Fruit fly (Drosophila melanogaster) whole organism, embryonic: ENCODE measurements around the gene COX7AL2.

Experiments
- Atf6 ChIP-seq: fragments of 200-800 bp; sonication (Bioruptor generic); IDR thresholded peaks from 2 replicates; pipeline ENCODE4 v1.3.6; 2022; ENCODE audit warnings: missing biosample characterization, missing genetic modification characterization
- CG10431 ChIP-seq: fragments of 200-800 bp; sonication (Bioruptor generic); optimal IDR thresholded peaks from 3 replicates; lab custom pipeline; 2018; ENCODE audit warnings: missing biosample characterization, mild to moderate bottlenecking, missing genetic modification characterization
- CG10543 ChIP-seq: fragments of 200-800 bp; sonication (Bioruptor generic); optimal IDR thresholded peaks from 3 replicates; lab custom pipeline; 2017; ENCODE audit warnings: missing biosample characterization, mild to moderate bottlenecking, missing genetic modification characterization, moderate library complexity
- CG12155 ChIP-seq: fragments of 200-800 bp; sonication (Bioruptor generic); optimal IDR thresholded peaks from 3 replicates; lab custom pipeline; 2016; ENCODE audit warnings: missing biosample characterization, missing genetic modification characterization
- CG17829 ChIP-seq: fragments of 200-800 bp; optimal IDR thresholded peaks from 2 replicates; lab custom pipeline; 2019; ENCODE audit warnings: missing biosample characterization, mild to moderate bottlenecking, missing genetic modification characterization, moderate library complexity
- CG1832 ChIP-seq: fragments of 200-800 bp; sonication (Bioruptor generic); optimal IDR thresholded peaks from 2 replicates; lab custom pipeline; 2017; ENCODE audit warnings: missing biosample characterization, mild to moderate bottlenecking, missing genetic modification characterization, inconsistent platforms
- CG18476 ChIP-seq: fragments of 200-800 bp; sonication (Bioruptor generic); optimal IDR thresholded peaks from 2 replicates; lab custom pipeline; 2016; ENCODE audit warnings: missing biosample characterization, mild to moderate bottlenecking, missing genetic modification characterization
- CG34224 ChIP-seq: fragments of 200-800 bp; sonication (Bioruptor generic); IDR thresholded peaks from 3 replicates; pipeline ENCODE4 v1.3.6; 2022; ENCODE audit warnings: missing biosample characterization, missing genetic modification characterization; ENCODE audit not compliant: partially characterized antibody
- CG3995 ChIP-seq: fragments of 200-800 bp; sonication (Bioruptor generic); optimal IDR thresholded peaks from 3 replicates; lab custom pipeline; 2016; ENCODE audit warnings: missing biosample characterization, missing genetic modification characterization
- CG8290 ChIP-seq, 3 experiments: fragments of 200-800 bp; sonication (Bioruptor generic); optimal IDR thresholded peaks; 2 replicates each; lab custom pipeline; 2016 to 2019; ENCODE audit warnings: missing biosample characterization in 3 of 3, missing genetic modification characterization in 3 of 3, mild to moderate bottlenecking in 2 of 3, moderate library complexity in 1 of 3
- CG9437 ChIP-seq: fragments of 200-800 bp; sonication (Bioruptor generic); optimal IDR thresholded peaks from 2 replicates; lab custom pipeline; 2018; ENCODE audit warnings: missing biosample characterization, mild to moderate bottlenecking, missing genetic modification characterization
- CHES-1-like ChIP-seq: fragments of 200-800 bp; sonication (Bioruptor generic); optimal IDR thresholded peaks from 2 replicates; lab custom pipeline; 2016; ENCODE audit warnings: missing biosample characterization, missing genetic modification characterization
- Deaf1 ChIP-seq: fragments of 200-800 bp; optimal IDR thresholded peaks from 3 replicates; lab custom pipeline; 2019; ENCODE audit warnings: missing biosample characterization, mild to moderate bottlenecking, missing genetic modification characterization, moderate library complexity
- Ets65A ChIP-seq: fragments of 200-800 bp; sonication (Bioruptor generic); peaks from one replicate; lab custom pipeline; 2016; ENCODE audit warnings: missing biosample characterization, missing genetic modification characterization
- Hr78 ChIP-seq, 2 experiments: fragments of 200-800 bp in 1 of 2; fragments of >200 bp in 1 of 2; sonication (Bioruptor generic) in 1 of 2; optimal IDR thresholded peaks; 2 replicates each; lab custom pipeline; 2017 to 2019; ENCODE audit warnings: missing biosample characterization in 2 of 2, missing genetic modification characterization in 2 of 2, mild to moderate bottlenecking in 1 of 2, moderate library complexity in 1 of 2
- Lhr ChIP-seq: fragments of 200-800 bp; sonication (Bioruptor generic); optimal IDR thresholded peaks from 3 replicates; lab custom pipeline; 2017; ENCODE audit warnings: mild to moderate bottlenecking, missing biosample characterization, missing genetic modification reagents, missing genetic modification characterization
- MTF-1 ChIP-seq: fragments of 200-800 bp; sonication (Bioruptor generic); optimal IDR thresholded peaks from 2 replicates; lab custom pipeline; 2018; ENCODE audit warnings: missing biosample characterization, mild to moderate bottlenecking, missing genetic modification characterization, borderline replicate concordance
- Meics ChIP-seq: fragments of 200-800 bp; sonication (Bioruptor generic); optimal IDR thresholded peaks from 2 replicates; lab custom pipeline; 2017; ENCODE audit warnings: missing biosample characterization, mild to moderate bottlenecking, missing genetic modification characterization
- Myb ChIP-seq: fragments of 200-800 bp; sonication (Bioruptor generic); optimal IDR thresholded peaks from 2 replicates; lab custom pipeline; 2016; ENCODE audit warnings: missing biosample characterization, missing genetic modification characterization
- Nf-YB ChIP-seq: fragments of 200-800 bp; sonication (Bioruptor generic); optimal IDR thresholded peaks from 3 replicates; lab custom pipeline; 2019; ENCODE audit warnings: missing biosample characterization, mild to moderate bottlenecking, missing genetic modification characterization, moderate library complexity
- Oaz ChIP-seq: fragments of 200-800 bp; sonication (Bioruptor generic); IDR thresholded peaks from 2 replicates; pipeline ENCODE4 v1.3.6; 2022; ENCODE audit warnings: missing biosample characterization, missing genetic modification characterization
- Rfx ChIP-seq: fragments of 200-800 bp; sonication (Bioruptor generic); IDR thresholded peaks from 2 replicates; pipeline ENCODE4 v1.3.6; 2022; ENCODE audit warnings: missing biosample characterization, missing genetic modification characterization
- Rx ChIP-seq: fragments of 200-800 bp; sonication (Bioruptor generic); IDR thresholded peaks from 2 replicates; pipeline ENCODE4 v1.3.6; 2022; ENCODE audit warnings: missing biosample characterization, missing genetic modification characterization
- Sox100B ChIP-seq: fragments of 200-800 bp; sonication (Bioruptor generic); optimal IDR thresholded peaks from 3 replicates; lab custom pipeline; 2018; ENCODE audit warnings: missing biosample characterization, mild to moderate bottlenecking, missing genetic modification characterization
- Trl ChIP-seq, 3 experiments: fragments of >200 bp in 2 of 3; fragments of 200-800 bp in 1 of 3; sonication (Bioruptor generic) in 1 of 3; optimal IDR thresholded peaks; 2 replicates in 1 of 3; 3 replicates in 2 of 3; lab custom pipeline; 2016 to 2017; ENCODE audit warnings: missing biosample characterization in 1 of 3, missing genetic modification characterization in 1 of 3
- ab ChIP-seq: fragments of 200-800 bp; sonication (Bioruptor generic); optimal IDR thresholded peaks from 2 replicates; lab custom pipeline; 2016; ENCODE audit warnings: missing biosample characterization, missing genetic modification characterization
- abd-A ChIP-seq: fragments of 200-800 bp; sonication (Bioruptor generic); optimal IDR thresholded peaks from 3 replicates; lab custom pipeline; 2019; ENCODE audit warnings: missing biosample characterization, mild to moderate bottlenecking, missing genetic modification characterization, moderate library complexity
- ato ChIP-seq: fragments of 200-800 bp; sonication (Bioruptor generic); IDR thresholded peaks from 2 replicates; pipeline ENCODE4 v1.3.6; 2022; ENCODE audit warnings: missing biosample characterization, missing genetic modification characterization; ENCODE audit not compliant: partially characterized antibody
- az2 ChIP-seq: fragments of 200-800 bp; sonication (Bioruptor generic); optimal IDR thresholded peaks from 3 replicates; lab custom pipeline; 2016; ENCODE audit warnings: missing biosample characterization, missing genetic modification characterization
- bsh ChIP-seq, 2 experiments: fragments of 200-800 bp; sonication (Bioruptor generic); optimal IDR thresholded peaks; 2 replicates each; lab custom pipeline; 2017 to 2018; ENCODE audit warnings: mild to moderate bottlenecking in 2 of 2, missing biosample characterization in 2 of 2, missing genetic modification characterization in 2 of 2, moderate library complexity in 1 of 2
- chm ChIP-seq: fragments of 200-800 bp; sonication (Bioruptor generic); IDR thresholded peaks from 2 replicates; pipeline ENCODE4 v1.3.6; 2022; ENCODE audit warnings: missing biosample characterization, missing genetic modification characterization
- cwo ChIP-seq: fragments of 200-800 bp; sonication (Bioruptor generic); optimal IDR thresholded peaks from 3 replicates; lab custom pipeline; 2017; ENCODE audit warnings: missing biosample characterization, missing genetic modification characterization, mild to moderate bottlenecking, moderate library complexity, missing genetic modification reagents
- kah ChIP-seq: fragments of 200-800 bp; sonication (Bioruptor generic); optimal IDR thresholded peaks from 2 replicates; lab custom pipeline; 2018; ENCODE audit warnings: missing biosample characterization, mild to moderate bottlenecking, missing genetic modification characterization
- kay ChIP-seq: fragments of 200-800 bp; sonication (Bioruptor generic); optimal IDR thresholded peaks from 2 replicates; lab custom pipeline; 2016; ENCODE audit warnings: missing biosample characterization, missing genetic modification characterization
- kni ChIP-seq: fragments of 200-800 bp; sonication (Bioruptor generic); optimal IDR thresholded peaks from 3 replicates; lab custom pipeline; 2017; ENCODE audit warnings: mild to moderate bottlenecking, missing biosample characterization, missing genetic modification reagents, missing genetic modification characterization
- luna ChIP-seq: fragments of 200-800 bp; sonication (Bioruptor generic); optimal IDR thresholded peaks from 2 replicates; lab custom pipeline; 2016; ENCODE audit warnings: missing biosample characterization, missing genetic modification characterization
- mirr ChIP-seq: fragments of 200-800 bp; sonication (Bioruptor generic); optimal IDR thresholded peaks from 3 replicates; lab custom pipeline; 2018; ENCODE audit warnings: missing biosample characterization, mild to moderate bottlenecking, missing genetic modification characterization
- nerfin-1 ChIP-seq: fragments of 200-800 bp; sonication (Bioruptor generic); optimal IDR thresholded peaks from 3 replicates; lab custom pipeline; 2019; ENCODE audit warnings: missing biosample characterization, mild to moderate bottlenecking, missing genetic modification characterization, moderate library complexity
- phol ChIP-seq: fragments of 200-800 bp; sonication (Bioruptor generic); optimal IDR thresholded peaks from 3 replicates; lab custom pipeline; 2018; ENCODE audit warnings: missing biosample characterization, mild to moderate bottlenecking, missing genetic modification characterization, moderate library complexity
- pros ChIP-seq: fragments of 200-800 bp; sonication (Bioruptor generic); optimal IDR thresholded peaks from 3 replicates; lab custom pipeline; 2019; ENCODE audit warnings: missing biosample characterization, mild to moderate bottlenecking, missing genetic modification characterization, moderate library complexity
- psq ChIP-seq: fragments of 200-800 bp; sonication (Bioruptor generic); optimal IDR thresholded peaks from 2 replicates; lab custom pipeline; 2017; ENCODE audit warnings: missing biosample characterization, missing genetic modification characterization
- sd ChIP-seq: fragments of 200-800 bp; sonication (Bioruptor generic); optimal IDR thresholded peaks from 3 replicates; lab custom pipeline; 2018; ENCODE audit warnings: missing biosample characterization, mild to moderate bottlenecking, missing genetic modification characterization, moderate library complexity
- sqz ChIP-seq: fragments of 200-800 bp; sonication (Bioruptor generic); optimal IDR thresholded peaks from 3 replicates; lab custom pipeline; 2018; ENCODE audit warnings: missing biosample characterization, mild to moderate bottlenecking, missing genetic modification characterization
- sug ChIP-seq: fragments of 200-800 bp; optimal IDR thresholded peaks from 2 replicates; lab custom pipeline; 2019; ENCODE audit warnings: missing biosample characterization, mild to moderate bottlenecking, missing genetic modification characterization, moderate library complexity
- yki ChIP-seq: fragments of >200 bp; optimal IDR thresholded peaks from 3 replicates; lab custom pipeline; 2018

Gene COX7AL2

dm6 chr2L:2201107-2201561 lies 3.4 kb upstream of the COX7AL2 start (continued):
- TF ChIP-seq luna (GFP tag; lab: Kevin White, UChicago) (no peak), Rfx (GFP tag; lab: Robert Waterston, UW) (0 out of 2 replicates have a peak, but pooled peaks have one; percentile 24), Myb (GFP tag; lab: Kevin White, UChicago) (peak; percentile 18), CG18476 (GFP tag; lab: Kevin White, UChicago) (peak; percentile 74), az2 (GFP tag; lab: Kevin White, UChicago) (peak; percentile 86), kay (peak; percentile 34), chm (GFP tag; lab: Robert Waterston, UW) (peak; percentile 72), ato (no peak)

DNA sequence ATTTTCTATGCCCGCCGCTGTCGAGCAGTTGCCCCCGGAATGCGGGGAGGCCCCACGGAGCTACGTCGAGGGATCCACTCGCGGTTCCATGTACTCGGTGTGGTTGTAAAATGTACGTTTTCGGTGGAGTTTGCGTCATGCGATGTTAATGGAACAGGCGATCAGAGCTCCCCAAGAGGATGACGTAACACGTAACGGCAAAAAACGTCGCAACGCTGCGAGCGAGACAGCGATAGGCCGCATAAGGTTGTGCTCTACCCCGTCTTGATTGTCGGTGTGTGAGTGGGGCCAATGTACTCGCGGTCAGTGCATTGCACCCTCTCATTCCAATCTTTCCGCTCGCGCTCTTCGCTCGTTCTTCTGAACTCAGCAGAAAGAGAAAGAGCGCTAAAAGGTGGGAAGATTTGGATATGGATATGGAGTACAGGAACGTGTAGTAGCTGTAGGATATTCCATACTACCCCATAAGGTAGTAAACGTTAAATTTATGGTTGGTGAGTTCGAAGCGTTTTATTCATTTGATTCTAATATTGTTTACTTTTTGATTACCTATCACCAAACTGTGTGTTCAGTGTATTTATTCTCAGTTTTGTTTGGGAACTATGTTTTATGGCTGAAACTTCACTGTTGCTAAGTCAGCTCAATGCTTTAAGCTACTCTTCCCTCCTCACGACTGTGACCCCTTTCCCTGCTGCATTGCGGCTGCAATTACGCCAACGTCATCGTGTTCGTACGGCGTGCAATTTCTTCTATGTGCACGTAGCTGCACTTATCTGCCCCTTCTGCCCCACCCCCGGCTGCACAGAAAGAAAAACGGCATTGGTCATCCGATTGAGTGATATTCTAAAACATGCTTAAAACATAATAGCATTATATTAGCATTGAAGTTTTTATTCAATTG lies 2.7 kb upstream of the COX7AL2 start:
- TF ChIP-seq CG8290 (GFP tag; optimal IDR thresholded peaks at IDR 0.05; lab: Kevin White, UChicago) (no peak), CG8290 (tag; optimal IDR thresholded peaks at IDR 0.05; lab: Kevin White, UChicago) (peak in 1 of 2 experiments; percentile 61), yki (lab: Kevin White, UChicago) (peak; percentile 50), mirr (GFP tag; lab: Kevin White, UChicago) (peak; percentile 3), Oaz (GFP tag; lab: Robert Waterston, UW) (no peak), Trl (optimal IDR thresholded peaks at IDR 0.05; lab: Kevin White, UChicago) (peak; percentile 51 to 66), Trl (GFP tag; optimal IDR thresholded peaks at IDR 0.05; lab: Kevin White, UChicago) (no peak), Lhr (GFP tag; lab: Kevin White, UChicago) (peak; percentile 41), nerfin-1 (tag; lab: Kevin White, UChicago) (peak; percentile 4), Nf-YB (GFP tag; lab: Kevin White, UChicago) (peak; percentile 19), CHES-1-like (GFP tag; lab: Kevin White, UChicago) (no peak), pros (peak; percentile 84), cwo (GFP tag; lab: Kevin White, UChicago) (peak; percentile 45), CG9437 (GFP tag; lab: Kevin White, UChicago) (peak; percentile 98), CG17829 (tag; lab: Kevin White, UChicago) (peak; percentile 59), Rx (no peak), kah (peak; percentile 12), CG12155 (peak; percentile 10), kni (GFP tag; lab: Kevin White, UChicago) (peak; percentile 88), sqz (GFP tag; lab: Kevin White, UChicago) (peak; percentile 78), Meics (GFP tag; lab: Kevin White, UChicago) (no peak), phol (tag; lab: Kevin White, UChicago) (no peak), bsh (GFP tag; optimal IDR thresholded peaks at IDR 0.05; lab: Kevin White, UChicago) (peak in 1 of 2 experiments; percentile 7), sd (tag; lab: Kevin White, UChicago) (peak; percentile 91), CG34224 (GFP tag; lab: Robert Waterston, UW) (no peak), CG10431 (GFP tag; lab: Kevin White, UChicago) (peak; percentile 85), psq (GFP tag; lab: Kevin White, UChicago) (peak; percentile 14), MTF-1 (GFP tag; lab: Kevin White, UChicago) (no peak), ab (peak; percentile 40), CG1832 (GFP tag; lab: Kevin White, UChicago) (peak; percentile 83), Sox100B (GFP tag; lab: Kevin White, UChicago) (no peak), CG10543 (GFP tag; lab: Kevin White, UChicago) (peak; percentile 58), Hr78 (GFP tag; optimal IDR thresholded peaks at IDR 0.05; lab: Kevin White, UChicago) (peak in 1 of 2 experiments; percentile 53), luna (GFP tag; lab: Kevin White, UChicago) (no peak), CG3995 (GFP tag; lab: Kevin White, UChicago) (no peak), Ets65A (GFP tag; lab: Kevin White, UChicago) (peak; percentile 67), abd-A (peak; percentile 46), sug (tag; lab: Kevin White, UChicago) (peak; percentile 61), Atf6 (no peak), Deaf1 (peak; percentile 61)
